Fruit fly (Drosophila melanogaster): ENCODE results near the gene Osi17.

DNA sequence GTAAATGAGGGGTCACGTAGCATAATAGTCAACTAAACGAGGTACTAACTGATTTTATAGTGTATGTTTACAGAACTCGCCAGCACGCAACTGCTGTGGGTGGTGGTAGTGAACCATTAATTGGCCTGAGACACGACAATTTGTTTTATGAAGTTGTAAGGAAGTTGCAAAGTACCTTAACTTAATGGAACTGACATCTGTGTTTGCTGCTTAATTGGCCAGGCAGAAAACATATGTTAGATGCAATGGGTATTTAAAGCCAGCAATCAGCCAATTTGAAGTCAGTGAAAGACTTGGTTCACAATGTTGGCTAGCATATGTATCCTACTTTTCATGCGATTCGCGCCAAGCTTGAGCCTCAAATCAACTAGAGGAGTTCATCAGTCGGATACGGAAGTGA lies 30.1 kb downstream of the Osi17 start, which contains the start of gene CG17917:
- no peak for TF ChIP-seq lz (GFP tag; optimal IDR thresholded peaks at IDR 0.05)
- no peak for TF ChIP-seq esn (GFP tag; optimal IDR thresholded peaks at IDR 0.05)
- TF ChIP-seq fd85E (GFP tag; optimal IDR thresholded peaks at IDR 0.05): no peak
- TF ChIP-seq CG15336 (GFP tag; IDR thresholded peaks at IDR 0.05): no peak
- TF ChIP-seq Eip78C (GFP tag): no peak
- no peak for TF ChIP-seq Sox14 (GFP tag; optimal IDR thresholded peaks at IDR 0.05)
- TF ChIP-seq Hr4 (GFP tag; optimal IDR thresholded peaks at IDR 0.05): no peak
- no peak for TF ChIP-seq salr (GFP tag; optimal IDR thresholded peaks at IDR 0.05)

Data from whole organism, prepupa.